Fruit fly (Drosophila melanogaster): Measurements from ENCODE around the gene Or98b.

The Or98b gene

DNA sequence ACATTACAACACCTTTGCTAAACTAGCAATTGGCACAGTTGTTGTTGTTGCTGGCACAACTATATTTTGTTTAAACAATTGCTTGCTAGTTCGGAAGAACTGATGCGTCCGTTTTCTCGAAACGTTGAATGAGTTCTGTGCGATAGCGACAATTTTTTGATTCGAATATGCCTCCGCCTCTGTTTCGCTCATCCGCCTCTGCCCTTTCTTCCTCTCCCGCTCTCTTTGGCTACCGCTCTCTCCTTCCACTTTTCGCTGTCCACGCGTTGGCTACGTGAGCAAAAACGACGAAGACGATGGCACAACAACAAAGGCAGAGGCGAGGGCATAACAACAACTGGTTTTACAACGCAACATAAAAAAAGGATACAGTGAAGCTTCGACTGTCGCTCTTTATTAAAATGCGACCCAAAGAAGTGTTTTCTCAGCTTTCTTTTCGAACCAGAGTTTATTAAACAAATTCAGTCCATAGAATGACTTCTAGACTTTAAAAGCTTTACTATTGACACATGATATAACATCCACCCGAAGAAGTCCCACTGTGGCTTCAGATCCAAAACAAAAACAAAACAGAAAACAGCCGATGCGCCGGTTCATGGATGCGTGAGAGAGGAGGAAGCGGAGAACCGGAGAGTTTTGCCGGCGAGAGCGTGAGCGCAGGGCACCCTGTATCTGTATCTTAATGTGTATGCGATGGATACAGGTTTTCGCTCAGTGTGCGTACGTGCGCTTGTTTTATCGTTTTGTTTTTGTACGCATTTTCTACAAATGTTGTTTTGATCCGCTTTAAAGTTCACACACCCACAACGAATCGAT, 25.7 kb upstream of the Or98b start (continued):
- TF ChIP-seq CG3281 (GFP tag; optimal IDR thresholded peaks at IDR 0.05) (peak; percentile 99), CG8359 (GFP tag; optimal IDR thresholded peaks at IDR 0.05; ENCODE audit: borderline replicate concordance) (peak; percentile 94), Kr (GFP tag; optimal IDR thresholded peaks at IDR 0.05) (peak; percentile 91), eve (GFP tag; optimal IDR thresholded peaks at IDR 0.05) (peak in 1 of 2 experiments; percentile 89), Dbx (GFP tag; IDR thresholded peaks at IDR 0.05) (no peak), Spps (tag; optimal IDR thresholded peaks at IDR 0.05) (peak; percentile 98), chn (GFP tag; optimal IDR thresholded peaks at IDR 0.05) (peak; percentile 100), CG13624 (GFP tag; optimal IDR thresholded peaks at IDR 0.05) (peak; percentile 100), CG18764 (GFP tag; optimal IDR thresholded peaks at IDR 0.05) (peak; percentile 98), Antp (GFP tag; optimal IDR thresholded peaks at IDR 0.05) (peak; percentile 100), CG1602 (GFP tag; optimal IDR thresholded peaks at IDR 0.05) (peak; percentile 99), B-H2 (GFP tag; optimal IDR thresholded peaks at IDR 0.05) (peak; percentile 99), abd-A (tag; optimal IDR thresholded peaks at IDR 0.05) (peak; percentile 98), lbe (GFP tag; optimal IDR thresholded peaks at IDR 0.05) (peak; percentile 99), CG7987 (GFP tag; optimal IDR thresholded peaks at IDR 0.05) (peak; percentile 100), croc (GFP tag; conservative IDR thresholded peaks at IDR 0.05) (peak; percentile 98), Eip74EF (GFP tag; optimal IDR thresholded peaks at IDR 0.05) (peak in 1 of 2 experiments; percentile 99), Dref (GFP tag; IDR thresholded peaks at IDR 0.05) (no peak), usp (GFP tag; optimal IDR thresholded peaks at IDR 0.05) (no peak), crol (GFP tag; IDR thresholded peaks at IDR 0.05) (no peak), CG14014 (GFP tag; IDR thresholded peaks at IDR 0.05) (no peak), chif (GFP tag; optimal IDR thresholded peaks at IDR 0.05) (peak; percentile 99 to 100), Nf-YA (GFP tag; IDR thresholded peaks at IDR 0.05) (no peak), CG12155 (GFP tag; optimal IDR thresholded peaks at IDR 0.05) (peak; percentile 99), grau (tag; optimal IDR thresholded peaks at IDR 0.05) (peak; percentile 100), CG12769 (tag; optimal IDR thresholded peaks at IDR 0.05) (peak; percentile 99), pnt (GFP tag; optimal IDR thresholded peaks at IDR 0.05) (peak; percentile 99), Awh (GFP tag; IDR thresholded peaks at IDR 0.05) (no peak), Fer2 (tag; optimal IDR thresholded peaks at IDR 0.05) (peak; percentile 98), C15 (GFP tag; IDR thresholded peaks at IDR 0.05) (no peak), z (GFP tag; IDR thresholded peaks at IDR 0.05) (no peak), crc (GFP tag; optimal IDR thresholded peaks at IDR 0.05) (peak; percentile 100), CG10147 (GFP tag; optimal IDR thresholded peaks at IDR 0.05) (peak; percentile 99), CG16813 (GFP tag; IDR thresholded peaks at IDR 0.05; ENCODE audit: partially characterized antibody) (no peak), CG3726 (GFP tag; IDR thresholded peaks at IDR 0.05) (no peak), Dip3 (GFP tag; optimal IDR thresholded peaks at IDR 0.05) (peak; percentile 99), CG2129 (GFP tag; IDR thresholded peaks at IDR 0.05; ENCODE audit: partially characterized antibody) (no peak), sna (GFP tag; IDR thresholded peaks at IDR 0.05; ENCODE audit: partially characterized antibody) (no peak), CG10565 (GFP tag; optimal IDR thresholded peaks at IDR 0.05) (peak; percentile 95), CG11723 (GFP tag; optimal IDR thresholded peaks at IDR 0.05) (peak; percentile 99), Dp (GFP tag; optimal IDR thresholded peaks at IDR 0.05) (peak; percentile 49), CG6654 (GFP tag; optimal IDR thresholded peaks at IDR 0.05) (peak; percentile 93), CG14050 (GFP tag; IDR thresholded peaks at IDR 0.05) (no peak), sim (GFP tag; IDR thresholded peaks at IDR 0.05) (no peak), slou (GFP tag; optimal IDR thresholded peaks at IDR 0.05) (peak; percentile 98), Oli (tag; optimal IDR thresholded peaks at IDR 0.05) (peak; percentile 99), CG10959 (GFP tag; IDR thresholded peaks at IDR 0.05) (no peak), CG3838 (GFP tag; optimal IDR thresholded peaks at IDR 0.05) (peak; percentile 99), pum (GFP tag; optimal IDR thresholded peaks at IDR 0.05) (peak; percentile 100)
